Worm (Caenorhabditis elegans) whole organism, young adult: ENCODE results near the gene aakg-3.

ENCODE experiments used
- F33H1.4 ChIP-seq: fragments of 200-800 bp; sonication (Bioruptor generic); IDR thresholded peaks from 2 replicates; pipeline ENCODE4 v1.3.6; 2022; ENCODE audit warnings: missing genetic modification reagents, missing genetic modification characterization, missing compliant biosample characterization
- hlh-12 ChIP-seq: sonication (generic microtip); optimal IDR thresholded peaks from 2 replicates; lab custom pipeline; 2016; ENCODE audit warnings: missing genetic modification characterization, missing compliant biosample characterization
- lin-26 ChIP-seq: fragments of 200-800 bp; sonication (Bioruptor generic); IDR thresholded peaks from 2 replicates; pipeline ENCODE4 v1.3.6; 2022; ENCODE audit warnings: missing genetic modification reagents, missing genetic modification characterization, missing compliant biosample characterization
- nfya-2 ChIP-seq: fragments of 200-800 bp; sonication (Bioruptor generic); IDR thresholded peaks from 2 replicates; pipeline ENCODE4 v1.3.6; 2022; ENCODE audit warnings: missing genetic modification reagents, missing genetic modification characterization, missing compliant biosample characterization
- ztf-28 ChIP-seq: fragments of 200-800 bp; sonication (Bioruptor generic); IDR thresholded peaks from 2 replicates; pipeline ENCODE4 v1.3.6; 2022; ENCODE audit warnings: missing genetic modification reagents, missing genetic modification characterization, missing compliant biosample characterization

Gene aakg-3

ce11 chrX:3025145-3025544, 48.9 kb downstream of the aakg-3 start:
- no peak for TF ChIP-seq nfya-2 (GFP tag; lab: Robert Waterston, UW)

- TF ChIP-seq ztf-28 (no peak), hlh-12 (tag; lab: Kevin White, UChicago) (no peak), F33H1.4 (GFP tag; lab: Robert Waterston, UW) (no peak), lin-26 (GFP tag; lab: Robert Waterston, UW) (0 out of 2 replicates have a peak, but pooled peaks have one; percentile 25)
These were observed 52.8 kb downstream of the aakg-3 start, which contains the start of gene M02F4.1 for ce11 chrX:3029030-3029429. TSS of gene M02F4.1 (minus strand) at chrX:3029130.
